Fruit fly (Drosophila melanogaster) ovary, adult (tissue): Measurements from ENCODE around the gene run.

Source experiments
- CG17801 ChIP-seq: fragments of 200-800 bp; optimal IDR thresholded peaks from 2 replicates; lab custom pipeline; 2019; ENCODE audit warnings: missing biosample characterization, mild to moderate bottlenecking, missing genetic modification characterization, moderate library complexity; ENCODE audit not compliant: partially characterized antibody

Gene run

DNA sequence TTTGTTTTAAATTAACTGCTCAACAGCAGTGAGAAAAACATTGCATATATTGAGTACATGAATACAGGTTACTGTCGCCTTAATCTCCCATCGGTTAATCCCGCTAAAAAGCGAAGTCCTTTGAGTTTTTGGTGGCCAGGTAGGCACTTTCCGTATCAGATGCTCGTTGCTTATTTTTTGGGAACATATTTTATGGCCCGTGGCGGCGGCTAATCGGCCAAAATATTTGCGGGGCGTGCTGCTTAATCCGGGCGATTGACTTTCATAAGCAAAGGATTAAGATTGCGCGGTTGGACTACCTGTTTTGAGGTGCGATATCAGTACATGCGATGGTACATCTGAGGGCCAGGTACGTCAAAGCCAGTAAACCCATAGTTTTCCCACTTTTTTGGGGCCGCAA, 743 bp downstream of the run start:
- TF ChIP-seq CG17801 (GFP tag; lab: Kevin White, UChicago) = no peak

DNA sequence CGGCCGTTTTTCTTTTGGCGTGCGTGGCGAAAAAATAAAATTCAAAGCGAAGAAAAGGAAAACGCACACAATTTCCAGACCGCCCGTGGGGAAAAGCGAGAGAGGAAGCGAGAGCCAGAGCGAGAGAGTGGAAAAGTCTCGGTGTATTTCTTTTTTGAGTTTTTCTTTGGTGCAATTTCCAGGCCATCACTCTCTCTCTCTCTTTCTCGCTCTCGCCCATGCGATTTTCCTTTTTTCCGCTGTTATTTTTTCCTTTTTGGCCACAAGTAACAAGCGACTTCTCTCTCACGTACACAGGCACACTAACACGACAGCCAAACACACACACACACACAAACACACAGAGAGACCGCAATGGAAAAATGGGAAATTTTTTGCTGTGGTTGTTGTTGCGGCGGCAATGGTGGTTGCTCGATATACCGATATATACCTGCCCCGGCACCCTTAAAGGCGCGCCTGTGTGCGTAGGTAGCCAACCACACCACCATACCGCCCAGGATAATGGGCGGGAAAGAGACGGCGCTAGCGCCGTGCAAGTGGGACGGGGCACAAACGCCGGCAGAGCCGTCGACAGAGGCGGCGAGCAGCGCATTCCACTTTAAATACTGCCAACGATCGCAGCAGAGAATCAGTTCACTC, 3.5 kb downstream of the run start:
- no peak for TF ChIP-seq CG17801 (GFP tag; lab: Kevin White, UChicago)

DNA sequence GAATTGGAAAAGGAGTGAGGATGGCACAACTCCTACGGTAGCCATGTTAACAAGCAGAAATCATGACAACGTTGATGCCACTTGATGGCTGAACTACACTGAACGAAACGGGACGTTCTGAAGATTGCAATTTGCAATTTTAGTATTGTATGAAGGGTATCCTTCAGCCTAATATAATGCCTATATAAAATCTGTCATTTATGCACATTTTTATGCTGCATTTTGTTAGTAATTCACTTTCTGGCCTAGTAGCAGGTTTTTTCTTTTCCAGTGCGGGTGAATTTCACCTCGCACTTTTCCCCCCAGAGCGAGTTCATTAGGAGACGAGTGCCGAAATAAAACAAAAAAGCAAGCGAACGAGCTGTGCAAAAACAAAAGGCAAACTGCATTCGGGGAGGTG, 12.4 kb downstream of the run start:
- TF ChIP-seq CG17801 (GFP tag; lab: Kevin White, UChicago) = no peak

DNA sequence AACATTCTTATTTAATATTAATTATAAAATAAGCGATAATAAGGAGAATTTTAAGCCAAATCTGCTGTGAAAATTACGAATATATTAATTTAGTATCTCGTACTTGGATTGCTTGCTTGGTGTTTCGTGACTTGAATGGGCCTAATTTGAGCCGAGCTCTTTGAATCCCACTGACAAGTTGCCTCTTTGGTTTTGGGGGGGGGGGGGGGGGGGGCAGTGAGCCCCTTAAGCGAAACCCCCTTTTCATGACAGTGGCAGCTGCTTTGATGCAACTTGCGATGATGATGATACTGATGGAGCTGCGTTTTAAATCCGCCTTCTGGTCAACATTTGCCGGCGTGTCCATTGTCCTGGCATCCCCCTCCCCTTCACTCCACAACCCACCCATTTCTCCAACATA, 13.9 kb downstream of the run start:
- TF ChIP-seq CG17801 (GFP tag; lab: Kevin White, UChicago) = no peak

DNA sequence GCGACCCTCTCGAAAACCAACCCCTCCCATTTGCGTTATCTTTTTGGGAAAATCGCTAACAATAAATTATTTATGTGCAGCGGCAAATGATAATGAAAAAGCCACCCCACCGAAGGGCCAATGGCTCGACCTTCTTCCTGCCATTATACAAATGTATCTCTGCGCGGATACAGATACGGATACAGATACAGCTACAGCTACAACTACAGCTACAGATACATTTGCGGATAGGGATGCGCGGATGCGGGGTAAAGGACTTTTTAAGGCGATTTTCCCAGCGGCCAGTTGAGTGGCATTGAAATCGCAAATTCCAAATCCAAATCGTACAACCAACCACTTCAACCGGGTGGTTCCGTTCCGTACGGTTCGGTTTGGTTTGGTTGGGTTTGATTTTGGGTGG, 19.2 kb downstream of the run start:
- TF ChIP-seq CG17801 (GFP tag; lab: Kevin White, UChicago) = no peak

DNA sequence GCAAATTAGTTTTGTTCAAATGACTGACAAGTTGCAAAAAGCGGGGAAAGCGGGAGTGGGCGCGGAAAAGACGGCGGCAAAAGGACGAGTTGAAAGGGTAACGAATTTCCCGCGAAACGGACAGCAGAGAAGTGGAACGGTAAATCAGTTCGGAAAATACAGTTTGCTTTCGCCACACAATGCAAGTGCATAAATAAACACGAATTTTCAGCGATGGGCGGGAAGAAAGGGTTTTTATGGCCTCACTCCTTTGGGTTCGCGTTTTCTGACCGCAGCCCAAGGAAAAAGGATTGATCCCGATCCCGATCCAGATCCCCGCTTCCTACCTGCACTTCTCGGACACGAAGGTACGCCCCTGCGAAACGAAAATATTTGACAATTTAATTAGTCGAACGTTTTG, 22.8 kb downstream of the run start:
- TF ChIP-seq CG17801 (GFP tag; lab: Kevin White, UChicago) = no peak

DNA sequence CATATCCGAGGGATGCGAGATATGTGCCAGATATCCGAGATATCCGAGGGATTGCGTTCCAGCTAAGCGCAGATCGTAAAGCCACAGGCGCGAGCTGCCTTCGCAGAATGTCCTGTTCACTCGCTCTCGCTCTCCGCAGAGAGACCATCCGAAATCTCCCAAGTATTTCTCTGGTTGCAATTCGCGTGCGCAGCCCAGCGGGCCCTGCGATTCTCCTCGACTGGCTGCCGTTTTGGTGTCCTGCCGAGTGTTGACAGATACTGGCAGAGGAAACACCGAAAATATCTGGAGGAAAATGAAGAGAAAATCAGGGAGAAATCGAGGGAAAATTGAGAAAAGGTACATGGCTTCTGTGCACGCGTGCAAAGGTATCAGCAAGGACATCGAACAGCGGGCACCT, 27.0 kb downstream of the run start:
- TF ChIP-seq CG17801 (GFP tag; lab: Kevin White, UChicago) = no peak

DNA sequence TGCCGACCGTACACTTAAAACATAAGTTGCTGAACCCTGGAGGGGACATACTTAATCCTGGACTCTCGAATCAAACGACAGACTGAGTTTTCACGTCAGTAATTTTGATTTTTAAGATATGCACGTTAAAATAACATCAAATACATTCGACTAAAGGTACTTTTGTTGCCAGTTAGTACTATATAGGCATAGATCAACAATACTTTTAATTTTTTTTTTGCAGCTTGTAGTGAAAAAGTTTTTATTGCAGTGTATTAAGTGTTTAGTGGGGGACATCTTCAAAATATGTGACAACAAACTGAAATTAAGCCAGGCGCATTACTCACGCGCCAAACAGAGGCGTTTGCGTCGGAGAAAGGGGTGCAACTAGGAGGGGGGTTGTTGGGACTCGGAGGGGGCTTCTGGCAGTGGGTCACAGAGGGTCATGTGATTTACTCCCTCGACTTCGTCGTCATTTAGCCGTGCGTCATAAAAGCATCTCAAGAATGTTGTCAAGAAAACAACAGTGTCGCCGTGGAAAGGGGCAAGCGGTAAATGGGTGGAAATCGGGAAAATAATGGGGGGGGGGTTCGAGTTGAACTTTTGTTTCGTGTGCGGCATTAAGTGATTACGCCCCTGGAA, 31.4 kb downstream of the run start:
- TF ChIP-seq CG17801 (GFP tag; lab: Kevin White, UChicago) = no peak

DNA sequence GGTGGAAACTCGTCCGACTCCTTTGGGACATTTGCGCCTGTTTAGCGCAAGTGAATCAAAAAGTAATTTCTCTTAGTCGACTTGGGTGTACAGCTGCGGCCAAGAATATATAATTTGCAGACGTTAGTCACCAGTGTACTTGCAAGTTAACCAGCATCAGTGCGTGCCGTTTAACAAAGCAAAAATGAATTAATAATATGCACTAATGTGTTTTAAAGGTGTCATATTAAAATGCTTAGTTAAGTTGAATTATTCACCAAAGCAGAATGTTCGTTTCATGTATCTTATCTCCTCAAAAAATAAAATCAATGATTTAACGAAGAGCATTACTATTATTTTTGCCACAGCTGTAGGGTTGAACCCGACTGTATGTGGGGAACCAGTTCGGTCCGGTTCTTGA, 32.7 kb downstream of the run start:
- no peak for TF ChIP-seq CG17801 (GFP tag; lab: Kevin White, UChicago)

DNA sequence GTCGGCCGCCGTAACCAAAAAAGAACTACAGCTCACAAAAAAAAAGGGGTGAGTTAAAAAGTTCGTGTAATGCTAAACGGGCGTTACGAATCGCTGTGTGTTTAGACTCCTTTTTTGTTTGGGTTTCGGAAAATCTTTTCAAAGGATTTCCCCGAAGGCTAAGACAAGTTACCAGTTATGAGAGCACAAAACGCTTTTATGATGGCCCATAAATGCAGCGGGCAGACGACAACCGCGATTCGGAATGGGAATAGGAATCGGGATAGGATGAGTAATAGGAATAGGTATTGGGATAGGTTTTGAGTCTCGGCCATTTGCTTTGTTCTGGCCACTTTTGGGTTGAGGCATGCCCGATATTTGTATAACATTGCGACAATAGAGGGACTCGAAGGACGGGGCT, 34.0 kb downstream of the run start:
- no peak for TF ChIP-seq CG17801 (GFP tag; lab: Kevin White, UChicago)

DNA sequence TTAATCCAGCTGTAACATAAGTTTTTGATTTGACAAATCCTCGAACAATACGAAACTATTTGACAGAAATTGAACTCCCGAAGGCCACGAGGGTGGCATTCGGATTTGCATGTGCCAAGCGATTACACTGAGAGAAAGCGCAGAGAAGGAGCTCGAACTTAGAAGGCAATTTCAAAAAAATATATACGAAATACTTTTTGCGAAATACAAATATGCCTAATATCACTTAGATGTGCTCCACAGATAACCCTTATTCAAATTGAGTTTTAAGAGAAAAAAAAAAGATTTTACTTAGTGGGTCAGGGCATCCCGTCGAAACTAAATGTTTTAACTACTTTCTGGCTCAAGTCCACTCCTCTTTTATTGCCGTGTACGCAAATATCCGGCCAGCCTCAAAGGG, 38.1 kb downstream of the run start:
- no peak for TF ChIP-seq CG17801 (GFP tag; lab: Kevin White, UChicago)

DNA sequence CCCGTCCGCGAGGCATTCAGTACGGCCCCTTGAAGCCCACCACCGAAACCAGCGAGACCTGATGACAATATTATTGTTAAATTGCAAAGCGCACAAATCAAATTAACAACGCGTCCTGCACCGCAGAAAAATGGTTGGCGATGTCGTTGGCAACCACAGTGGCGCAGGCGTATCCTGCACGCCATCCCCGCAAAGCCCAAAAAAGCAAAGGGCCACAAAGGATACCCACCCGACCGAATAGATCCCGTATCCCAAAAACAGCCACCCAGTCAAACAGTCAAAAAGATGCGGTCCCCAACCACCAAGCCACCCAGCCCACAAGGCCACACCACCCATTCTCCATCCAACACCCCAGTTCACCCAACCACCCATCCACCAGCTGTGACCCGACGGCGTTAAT, 41.0 kb downstream of the run start:
- no peak for TF ChIP-seq CG17801 (GFP tag; lab: Kevin White, UChicago)

DNA sequence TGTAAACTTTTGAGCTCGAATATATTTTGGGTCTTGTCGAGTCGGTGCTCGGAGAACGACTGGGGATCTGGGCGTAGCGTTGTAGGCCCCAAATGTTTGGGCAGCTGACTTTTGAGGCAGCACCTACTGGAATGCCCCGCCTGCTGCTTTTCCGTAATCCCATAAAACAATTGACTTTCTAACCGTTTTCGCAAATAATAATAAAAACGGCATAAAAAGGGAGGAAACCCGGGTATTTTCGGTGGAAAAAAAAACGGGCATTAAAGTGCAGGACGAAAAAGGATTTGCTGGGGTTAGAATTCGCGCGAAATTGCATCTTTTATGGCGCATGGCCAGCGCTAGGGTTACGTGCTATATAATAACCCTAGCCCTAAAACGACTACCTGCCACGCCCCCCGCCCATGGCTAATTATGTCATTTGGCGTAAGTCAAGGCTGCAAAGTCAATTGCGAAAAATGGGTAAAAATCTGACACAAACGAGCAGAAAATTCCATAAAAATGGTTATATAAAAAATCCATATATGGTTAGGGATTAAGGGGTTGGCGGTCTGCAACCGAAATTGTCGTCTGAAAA, 45.5 kb downstream of the run start, which contains the start of gene CG1324:
CG1324 (minus strand) TSS at position 51 of the 574 bp plus-strand sequence.
- TF ChIP-seq CG17801 (GFP tag; lab: Kevin White, UChicago) = no peak

DNA sequence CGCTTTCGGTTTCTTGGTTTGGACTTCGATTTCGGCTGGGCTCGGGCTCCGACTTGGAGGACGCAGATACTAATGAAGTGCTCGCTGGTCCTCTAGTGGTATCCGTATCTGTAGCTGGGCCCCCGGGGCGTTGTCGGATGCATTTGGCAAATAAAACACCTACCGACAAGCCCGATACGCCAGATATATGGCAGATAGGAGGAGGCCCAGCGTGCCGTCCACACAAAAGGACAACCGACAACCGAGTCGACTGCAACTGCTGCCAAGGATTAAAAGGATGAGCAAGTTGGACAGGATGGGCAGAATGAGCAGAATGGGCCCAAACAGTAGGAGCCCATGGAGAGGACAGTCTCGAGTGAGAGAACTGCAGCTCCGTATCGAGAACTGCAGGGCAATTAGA, 49.1 kb downstream of the run start:
- no peak for TF ChIP-seq CG17801 (GFP tag; lab: Kevin White, UChicago)

DNA sequence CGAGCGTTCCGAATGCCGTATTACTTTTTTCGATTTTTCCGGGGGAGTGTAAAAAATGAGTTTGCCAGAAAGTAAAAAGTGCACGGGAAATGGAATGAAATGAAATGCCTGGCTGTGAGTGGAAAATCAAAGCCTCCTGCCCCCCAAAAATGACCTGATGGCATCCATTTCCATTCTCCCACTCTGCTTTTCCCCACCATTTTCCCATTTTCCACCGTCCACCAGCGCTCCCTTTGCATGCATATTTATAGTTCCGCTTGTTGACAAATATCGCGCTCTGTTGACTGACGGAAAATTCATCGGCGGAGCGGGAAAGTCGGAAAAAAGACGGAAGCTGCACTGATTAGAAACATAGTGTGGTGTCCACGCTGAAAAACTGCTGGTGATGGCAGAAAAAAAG, 55.4 kb downstream of the run start, which contains the start of gene CG15452:
CG15452 (minus strand) TSS at position 101 of the 400 bp plus-strand sequence.
- no peak for TF ChIP-seq CG17801 (GFP tag; lab: Kevin White, UChicago)
